Fruit fly (Drosophila melanogaster) whole organism, prepupa: ENCODE results near the gene cdi.

Experiments used
- CG10631 ChIP-seq: fragments of 200-800 bp; sonication (Bioruptor generic); optimal IDR thresholded peaks from 2 replicates; lab custom pipeline; 2016; ENCODE audit warnings: missing biosample characterization, missing genetic modification characterization
- CG11294 ChIP-seq: fragments of 200-800 bp; sonication (Bioruptor generic); IDR thresholded peaks from 2 replicates; pipeline ENCODE4 v1.3.6; 2022; ENCODE audit warnings: missing biosample characterization, missing genetic modification characterization
- CG11762 ChIP-seq: fragments of 200-800 bp; sonication (Bioruptor generic); optimal IDR thresholded peaks from 3 replicates; lab custom pipeline; 2016; ENCODE audit warnings: missing biosample characterization, missing genetic modification characterization; ENCODE audit not compliant: insufficient read depth
- CG11902 ChIP-seq: fragments of 200-800 bp; sonication (Bioruptor generic); optimal IDR thresholded peaks from 3 replicates; lab custom pipeline; 2016; ENCODE audit warnings: missing biosample characterization, missing genetic modification characterization
- CG15336 ChIP-seq: fragments of 200-800 bp; sonication (Bioruptor generic); IDR thresholded peaks from 2 replicates; pipeline ENCODE4 v1.3.6; 2022; ENCODE audit warnings: missing biosample characterization, missing genetic modification characterization
- CG3032 ChIP-seq: fragments of 200-800 bp; optimal IDR thresholded peaks from 2 replicates; lab custom pipeline; 2019; ENCODE audit warnings: missing biosample characterization, mild to moderate bottlenecking, missing genetic modification characterization, moderate library complexity
- CG32006 ChIP-seq: fragments of 200-800 bp; sonication (Bioruptor generic); optimal IDR thresholded peaks from 3 replicates; lab custom pipeline; 2017; ENCODE audit warnings: missing biosample characterization, mild to moderate bottlenecking, missing genetic modification characterization
- CG3919 ChIP-seq: fragments of 200-800 bp; sonication (Bioruptor generic); optimal IDR thresholded peaks from 3 replicates; lab custom pipeline; 2016; ENCODE audit warnings: missing biosample characterization, missing genetic modification characterization
- CG6163 ChIP-seq: fragments of 200-800 bp; sonication (Bioruptor generic); IDR thresholded peaks from 3 replicates; pipeline ENCODE4 v1.3.6; 2022; ENCODE audit warnings: missing biosample characterization, missing genetic modification characterization
- CG6792 ChIP-seq: fragments of 200-800 bp; sonication (Bioruptor generic); optimal IDR thresholded peaks from 3 replicates; lab custom pipeline; 2016; ENCODE audit warnings: missing biosample characterization, missing genetic modification characterization
- CG6808 ChIP-seq: fragments of 200-800 bp; sonication (Bioruptor generic); optimal IDR thresholded peaks from 3 replicates; lab custom pipeline; 2017; ENCODE audit warnings: missing biosample characterization, missing genetic modification characterization, mild to moderate bottlenecking, moderate library complexity, missing genetic modification reagents
- CG6854 ChIP-seq: fragments of 200-800 bp; sonication (Bioruptor generic); optimal IDR thresholded peaks from 2 replicates; lab custom pipeline; 2017; ENCODE audit warnings: missing biosample characterization, mild to moderate bottlenecking, missing genetic modification characterization
- CG8119 ChIP-seq: fragments of 200-800 bp; sonication (Bioruptor generic); IDR thresholded peaks from 3 replicates; pipeline ENCODE4 v1.3.6; 2022; ENCODE audit warnings: missing biosample characterization, missing genetic modification characterization
- CG8319 ChIP-seq: fragments of 200-800 bp; sonication (Bioruptor generic); optimal IDR thresholded peaks from 3 replicates; lab custom pipeline; 2016; ENCODE audit warnings: missing biosample characterization, missing genetic modification characterization
- CG8632 ChIP-seq: fragments of 200-800 bp; sonication (Bioruptor generic); optimal IDR thresholded peaks from 3 replicates; lab custom pipeline; 2016; ENCODE audit warnings: missing biosample characterization, missing genetic modification characterization
- CG9139 ChIP-seq: fragments of 200-800 bp; sonication (Bioruptor generic); optimal IDR thresholded peaks from 3 replicates; lab custom pipeline; 2017; ENCODE audit warnings: missing biosample characterization, mild to moderate bottlenecking, missing genetic modification characterization
- Eip75B ChIP-seq: fragments of 200-800 bp; sonication (Bioruptor generic); optimal IDR thresholded peaks from 3 replicates; lab custom pipeline; 2016; ENCODE audit warnings: missing biosample characterization, missing genetic modification characterization
- Eip78C ChIP-seq: fragments of 200-800 bp; sonication (Bioruptor generic); peaks from one replicate; lab custom pipeline; 2016; ENCODE audit warnings: missing biosample characterization, missing genetic modification characterization
- Ets96B ChIP-seq: fragments of 200-800 bp; optimal IDR thresholded peaks from 2 replicates; lab custom pipeline; 2019; ENCODE audit warnings: missing biosample characterization, mild to moderate bottlenecking, missing genetic modification characterization, moderate library complexity
- Gug ChIP-seq: fragments of 200-800 bp; sonication (Bioruptor generic); IDR thresholded peaks from 2 replicates; pipeline ENCODE4 v1.3.6; 2022; ENCODE audit warnings: missing biosample characterization, missing genetic modification characterization
- Hr39 ChIP-seq: fragments of 200-800 bp; sonication (Bioruptor generic); optimal IDR thresholded peaks from 2 replicates; lab custom pipeline; 2016; ENCODE audit warnings: missing biosample characterization, missing genetic modification characterization
- Hr4 ChIP-seq: fragments of 200-800 bp; sonication (Bioruptor generic); optimal IDR thresholded peaks from 3 replicates; lab custom pipeline; 2016; ENCODE audit warnings: missing biosample characterization, missing genetic modification characterization
- Lpt ChIP-seq: fragments of 200-800 bp; sonication (Bioruptor generic); optimal IDR thresholded peaks from 3 replicates; lab custom pipeline; 2016; ENCODE audit warnings: missing biosample characterization, missing genetic modification characterization
- Met ChIP-seq: fragments of 200-800 bp; sonication (Bioruptor generic); optimal IDR thresholded peaks from 3 replicates; lab custom pipeline; 2016; ENCODE audit warnings: missing biosample characterization, missing genetic modification characterization
- OdsH ChIP-seq: fragments of 200-800 bp; sonication (Bioruptor generic); optimal IDR thresholded peaks from 3 replicates; lab custom pipeline; 2016; ENCODE audit warnings: missing biosample characterization, missing genetic modification characterization
- Sox102F ChIP-seq: fragments of 200-800 bp; sonication (Bioruptor generic); optimal IDR thresholded peaks from 2 replicates; lab custom pipeline; 2016; ENCODE audit warnings: missing biosample characterization, mild to moderate bottlenecking, missing genetic modification characterization
- Sox14 ChIP-seq: fragments of 200-800 bp; sonication (Bioruptor generic); optimal IDR thresholded peaks from 3 replicates; lab custom pipeline; 2016; ENCODE audit warnings: missing biosample characterization, missing genetic modification characterization
- Sox15 ChIP-seq: fragments of 200-800 bp; sonication (Bioruptor generic); optimal IDR thresholded peaks from 3 replicates; lab custom pipeline; 2016; ENCODE audit warnings: missing biosample characterization, missing genetic modification characterization
- achi ChIP-seq: fragments of 200-800 bp; sonication (Bioruptor generic); optimal IDR thresholded peaks from 3 replicates; lab custom pipeline; 2016; ENCODE audit warnings: missing biosample characterization, missing genetic modification characterization
- acj6 ChIP-seq: fragments of 200-800 bp; sonication (Bioruptor generic); optimal IDR thresholded peaks from 3 replicates; lab custom pipeline; 2016; ENCODE audit warnings: missing biosample characterization, missing genetic modification characterization
- cyc ChIP-seq: fragments of 200-800 bp; sonication (Bioruptor generic); optimal IDR thresholded peaks from 3 replicates; lab custom pipeline; 2016; ENCODE audit warnings: missing biosample characterization, missing genetic modification characterization
- dac ChIP-seq: fragments of 200-800 bp; sonication (Bioruptor generic); optimal IDR thresholded peaks from 2 replicates; lab custom pipeline; 2017; ENCODE audit warnings: missing biosample characterization, mild to moderate bottlenecking, missing genetic modification characterization
- eg ChIP-seq: fragments of 200-800 bp; sonication (Bioruptor generic); IDR thresholded peaks from 3 replicates; pipeline ENCODE4 v1.3.6; 2022; ENCODE audit warnings: missing biosample characterization, missing genetic modification characterization
- esn ChIP-seq: fragments of 200-800 bp; sonication (Bioruptor generic); optimal IDR thresholded peaks from 2 replicates; lab custom pipeline; 2016; ENCODE audit warnings: missing biosample characterization, mild to moderate bottlenecking, missing genetic modification characterization, moderate library complexity
- fkh ChIP-seq: fragments of 200-800 bp; sonication (Bioruptor generic); optimal IDR thresholded peaks from 3 replicates; lab custom pipeline; 2017; ENCODE audit warnings: missing biosample characterization, mild to moderate bottlenecking, missing genetic modification characterization, moderate library complexity
- lz ChIP-seq: fragments of 200-800 bp; sonication (Bioruptor generic); optimal IDR thresholded peaks from 3 replicates; lab custom pipeline; 2016; ENCODE audit warnings: missing biosample characterization, missing genetic modification characterization
- net ChIP-seq: fragments of 200-800 bp; sonication (Bioruptor generic); optimal IDR thresholded peaks from 3 replicates; lab custom pipeline; 2016; ENCODE audit warnings: missing biosample characterization, missing genetic modification characterization
- pdm3 ChIP-seq: fragments of 200-800 bp; sonication (Bioruptor generic); optimal IDR thresholded peaks from 3 replicates; lab custom pipeline; 2016; ENCODE audit warnings: missing biosample characterization, missing genetic modification characterization
- salr ChIP-seq, 2 experiments: fragments of 200-800 bp; sonication (Bioruptor generic); optimal IDR thresholded peaks; 3 replicates each; lab custom pipeline; 2016 to 2018; ENCODE audit warnings: missing biosample characterization in 2 of 2, missing genetic modification characterization in 2 of 2, mild to moderate bottlenecking in 1 of 2
- ss ChIP-seq, 2 experiments: fragments of 200-800 bp; sonication (Bioruptor generic); optimal IDR thresholded peaks; 2 replicates in 1 of 2; 3 replicates in 1 of 2; lab custom pipeline; 2017 to 2018; ENCODE audit warnings: mild to moderate bottlenecking in 2 of 2, missing biosample characterization in 2 of 2, missing genetic modification characterization in 2 of 2, moderate library complexity in 1 of 2
- svp ChIP-seq: fragments of 200-800 bp; sonication (Bioruptor generic); peaks from one replicate; lab custom pipeline; 2016; ENCODE audit warnings: missing biosample characterization, missing genetic modification characterization
- topi ChIP-seq: fragments of 200-800 bp; sonication (Bioruptor generic); optimal IDR thresholded peaks from 3 replicates; lab custom pipeline; 2016; ENCODE audit warnings: missing biosample characterization, missing genetic modification characterization

cdi gene

dm6 chr3R:19017318-19018043 lies 76.6 kb downstream of the cdi start:
- TF ChIP-seq salr (GFP tag; optimal IDR thresholded peaks at IDR 0.05; lab: Kevin White, UChicago) = no peak
- no peak for TF ChIP-seq Hr39 (GFP tag; lab: Kevin White, UChicago)
- peak; percentile 39 for TF ChIP-seq Eip78C (GFP tag; lab: Kevin White, UChicago)
- TF ChIP-seq ss (GFP tag; optimal IDR thresholded peaks at IDR 0.05; lab: Kevin White, UChicago) = peak in 1 of 2 experiments; percentile 11
- TF ChIP-seq lz (GFP tag; lab: Kevin White, UChicago) = no peak
- TF ChIP-seq, all 60 proteins: peak for 2

- no peak for TF ChIP-seq CG10631 (GFP tag; lab: Kevin White, UChicago)
- TF ChIP-seq CG6808 (GFP tag; lab: Kevin White, UChicago) = no peak
- TF ChIP-seq CG6854 = no peak
- no peak for TF ChIP-seq CG8319 (GFP tag; lab: Kevin White, UChicago)
- no peak for TF ChIP-seq CG8632 (GFP tag; lab: Kevin White, UChicago)
- no peak for TF ChIP-seq OdsH (GFP tag; lab: Kevin White, UChicago)
- no peak for TF ChIP-seq Eip75B (GFP tag; lab: Kevin White, UChicago)
- no peak for TF ChIP-seq CG11902
- TF ChIP-seq eg (GFP tag; lab: Robert Waterston, UW) = no peak
- no peak for TF ChIP-seq CG9139 (GFP tag; lab: Kevin White, UChicago)
- TF ChIP-seq salr (GFP tag; optimal IDR thresholded peaks at IDR 0.05; lab: Kevin White, UChicago) = no peak
- TF ChIP-seq CG6163 = no peak
- TF ChIP-seq dac (GFP tag; lab: Kevin White, UChicago) = no peak
- TF ChIP-seq cyc (GFP tag; lab: Kevin White, UChicago) = no peak
- no peak for TF ChIP-seq Hr4
- no peak for TF ChIP-seq Gug (GFP tag; lab: Robert Waterston, UW)
- no peak for TF ChIP-seq Lpt (GFP tag; lab: Kevin White, UChicago)
- TF ChIP-seq Sox102F (GFP tag; lab: Kevin White, UChicago) = no peak
- TF ChIP-seq topi (GFP tag; lab: Kevin White, UChicago) = no peak
- TF ChIP-seq lz (GFP tag; lab: Kevin White, UChicago) = no peak
Measured at dm6 chr3R:19015423-19015810, 78.7 kb downstream of the cdi start.

DNA sequence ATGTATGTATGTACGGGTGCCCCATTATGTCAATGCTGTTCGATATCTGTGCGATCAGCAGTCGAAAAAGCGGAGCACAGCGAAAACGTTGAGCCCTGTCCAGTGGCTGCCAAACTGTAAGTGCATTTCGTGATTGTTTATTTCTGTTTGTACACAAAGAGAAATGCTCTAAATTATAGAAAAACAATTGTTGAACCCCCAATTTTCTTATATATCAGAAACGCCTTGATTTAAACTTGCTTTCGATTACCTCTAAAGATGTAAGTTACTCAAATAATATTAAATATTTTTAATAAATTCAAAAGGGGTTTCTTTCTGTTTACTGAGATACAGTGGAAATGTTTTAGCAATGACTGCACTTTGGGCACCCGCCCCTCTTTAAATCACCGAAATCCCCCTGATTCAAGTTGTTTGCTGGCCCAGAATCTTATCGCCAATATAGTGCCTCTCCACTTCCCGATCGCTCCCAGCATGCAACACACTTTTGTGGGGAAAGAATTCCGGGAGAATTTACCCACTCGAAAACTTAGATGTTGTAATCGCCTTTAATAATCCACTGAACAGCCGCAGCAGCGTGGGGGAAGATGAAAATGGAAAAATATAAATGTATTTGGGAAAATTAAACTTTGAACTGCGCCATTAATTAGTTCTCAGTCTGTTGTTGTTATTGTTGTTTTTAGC lies 79.2 kb downstream of the cdi start:
- TF ChIP-seq CG11294 (GFP tag; lab: Robert Waterston, UW) = 0 out of 2 replicates have a peak, but pooled peaks have one; percentile 18
- peak; percentile 28 for TF ChIP-seq net (GFP tag; lab: Kevin White, UChicago)
- peak; percentile 23 for TF ChIP-seq Hr4
- TF ChIP-seq Sox14 (GFP tag; lab: Kevin White, UChicago) = no peak
- peak; percentile 31 for TF ChIP-seq CG3919 (GFP tag; lab: Kevin White, UChicago)
- TF ChIP-seq Eip78C (GFP tag; lab: Kevin White, UChicago) = peak; percentile 78
- peak; percentile 7 for TF ChIP-seq pdm3
- peak; percentile 11 for TF ChIP-seq Ets96B (tag; lab: Kevin White, UChicago)
- peak; percentile 38 for TF ChIP-seq esn (GFP tag; lab: Kevin White, UChicago)
- TF ChIP-seq CG11762 = no peak
- peak; percentile 49 for TF ChIP-seq CG32006 (GFP tag; lab: Kevin White, UChicago)
- peak; percentile 7 for TF ChIP-seq topi (GFP tag; lab: Kevin White, UChicago)
- TF ChIP-seq CG9139 (GFP tag; lab: Kevin White, UChicago) = no peak
- peak; percentile 64 for TF ChIP-seq CG6163
- peak; percentile 35; the same call in 1 of the 3 replicates for TF ChIP-seq CG8119 (GFP tag; lab: Robert Waterston, UW)
- TF ChIP-seq Sox15 (GFP tag; lab: Kevin White, UChicago) = no peak
- TF ChIP-seq Met (GFP tag; lab: Kevin White, UChicago) = peak; percentile 7
- no peak for TF ChIP-seq CG6792 (GFP tag; lab: Kevin White, UChicago)
- no peak for TF ChIP-seq fkh (GFP tag; lab: Kevin White, UChicago)
- no peak for TF ChIP-seq svp (GFP tag; lab: Kevin White, UChicago)
- TF ChIP-seq achi (GFP tag; lab: Kevin White, UChicago) = peak; percentile 33
- TF ChIP-seq Lpt (GFP tag; lab: Kevin White, UChicago) = no peak
- no peak for TF ChIP-seq Hr39 (GFP tag; lab: Kevin White, UChicago)
- TF ChIP-seq Gug (GFP tag; lab: Robert Waterston, UW) = peak; percentile 67; the same call in 1 of the 2 replicates
- TF ChIP-seq CG15336 (GFP tag; lab: Robert Waterston, UW) = peak; percentile 68; the same call in 1 of the 2 replicates
- peak; percentile 40 for TF ChIP-seq OdsH (GFP tag; lab: Kevin White, UChicago)
- peak; percentile 70; the same call in 2 of the 3 replicates for TF ChIP-seq eg (GFP tag; lab: Robert Waterston, UW)
- no peak for TF ChIP-seq CG3032
- no peak for TF ChIP-seq acj6 (GFP tag; lab: Kevin White, UChicago)
- TF ChIP-seq ss (GFP tag; optimal IDR thresholded peaks at IDR 0.05; lab: Kevin White, UChicago) = no peak
- peak; percentile 1 for TF ChIP-seq CG8632 (GFP tag; lab: Kevin White, UChicago)
